Worm (Caenorhabditis elegans) whole organism, L2 larva: ENCODE results near the gene haly-1.

Source experiments
- R02D3.7 ChIP-seq: fragments of 150-350 bp; optimal IDR thresholded peaks from 2 replicates; lab custom pipeline; 2014; ENCODE audit warnings: missing biosample characterization, missing genetic modification characterization
- ama-1 ChIP-seq: fragments of 150-350 bp; optimal IDR thresholded peaks from 2 replicates; lab custom pipeline; 2018; ENCODE audit warnings: inconsistent platforms
- lin-13 ChIP-seq: fragments of 150-350 bp; optimal IDR thresholded peaks from 2 replicates; lab custom pipeline; 2014; ENCODE audit warnings: missing biosample characterization, missing genetic modification reagents, missing genetic modification characterization
- lsy-2 ChIP-seq, 2 experiments: fragments of 150-350 bp in 1 of 2; sonication (generic microtip) in 1 of 2; optimal IDR thresholded peaks; 2 replicates each; lab custom pipeline; 2014 to 2017; ENCODE audit warnings: missing biosample characterization in 2 of 2, missing genetic modification characterization in 2 of 2
- nhr-25 ChIP-seq: fragments of 150-350 bp; sonication (generic microtip); optimal IDR thresholded peaks from 3 replicates; lab custom pipeline; 2014; ENCODE audit warnings: missing biosample characterization, missing genetic modification characterization
- snpc-4 ChIP-seq: fragments of 150-350 bp; optimal IDR thresholded peaks from 2 replicates; lab custom pipeline; 2014; ENCODE audit warnings: missing biosample characterization, missing genetic modification characterization
- ztf-4 ChIP-seq: fragments of 150-350 bp; optimal IDR thresholded peaks from 2 replicates; lab custom pipeline; 2014; ENCODE audit warnings: missing biosample characterization, missing genetic modification characterization

DNA sequence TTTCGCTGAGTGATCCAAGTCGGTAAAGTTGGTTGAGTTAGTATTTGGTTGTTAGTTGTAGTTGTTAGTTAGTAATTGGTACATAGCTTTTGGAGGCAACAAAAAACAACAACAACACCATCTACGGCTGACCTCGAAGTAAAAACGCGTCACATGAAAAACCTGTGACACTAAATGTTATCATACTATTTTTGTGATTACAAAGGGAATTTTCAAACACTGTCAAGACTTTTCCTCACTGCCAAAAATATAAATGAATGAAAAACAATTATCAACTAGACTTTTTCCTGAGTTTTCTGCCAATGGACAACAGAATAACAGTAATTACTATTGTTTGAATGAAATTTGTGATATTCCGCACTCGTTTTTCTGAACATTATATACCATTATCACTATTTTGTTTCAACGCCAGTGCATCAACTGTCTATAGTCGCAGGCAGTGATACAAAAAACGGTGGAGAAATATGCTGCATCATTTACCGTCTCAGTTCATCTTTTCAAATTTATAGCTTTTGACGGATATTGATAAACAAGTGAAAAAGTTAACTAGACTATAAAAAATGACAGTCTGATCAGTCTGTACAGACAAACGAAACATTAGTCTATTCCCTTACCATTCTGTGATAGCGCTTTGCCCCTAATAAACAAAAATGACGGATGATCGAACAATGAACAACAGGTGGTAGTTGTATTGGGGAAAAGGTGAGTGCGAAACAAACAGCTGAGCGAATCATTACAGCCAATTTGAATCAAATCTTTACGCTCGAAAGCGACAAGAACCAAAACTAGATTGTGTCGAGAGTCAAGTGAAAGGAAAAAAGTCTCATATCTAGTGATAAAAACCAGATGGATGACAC is 18.3 kb upstream of the haly-1 start:
- TF ChIP-seq ztf-4: no peak
- TF ChIP-seq nhr-25: no peak
- TF ChIP-seq lin-13 (GFP tag; lab: Kevin White, UChicago): no peak
- no peak for TF ChIP-seq snpc-4
- TF ChIP-seq lsy-2 (tag; optimal IDR thresholded peaks at IDR 0.05; lab: Kevin White, UChicago): no peak
- no peak for TF ChIP-seq R02D3.7 (tag; lab: Kevin White, UChicago)
- no peak for TF ChIP-seq ama-1 (lab: Kevin White, UChicago)
